Fruit fly (Drosophila melanogaster) S2 (cell line): ENCODE results near the gene Awh.

Experiments used
- CG8478 ChIP-seq: fragments of >200 bp; optimal IDR thresholded peaks from 2 replicates; lab custom pipeline; 2018
- CTCF ChIP-seq, 2 experiments: fragments of >200 bp; optimal IDR thresholded peaks; 2 replicates each; lab custom pipeline; 2018

DNA sequence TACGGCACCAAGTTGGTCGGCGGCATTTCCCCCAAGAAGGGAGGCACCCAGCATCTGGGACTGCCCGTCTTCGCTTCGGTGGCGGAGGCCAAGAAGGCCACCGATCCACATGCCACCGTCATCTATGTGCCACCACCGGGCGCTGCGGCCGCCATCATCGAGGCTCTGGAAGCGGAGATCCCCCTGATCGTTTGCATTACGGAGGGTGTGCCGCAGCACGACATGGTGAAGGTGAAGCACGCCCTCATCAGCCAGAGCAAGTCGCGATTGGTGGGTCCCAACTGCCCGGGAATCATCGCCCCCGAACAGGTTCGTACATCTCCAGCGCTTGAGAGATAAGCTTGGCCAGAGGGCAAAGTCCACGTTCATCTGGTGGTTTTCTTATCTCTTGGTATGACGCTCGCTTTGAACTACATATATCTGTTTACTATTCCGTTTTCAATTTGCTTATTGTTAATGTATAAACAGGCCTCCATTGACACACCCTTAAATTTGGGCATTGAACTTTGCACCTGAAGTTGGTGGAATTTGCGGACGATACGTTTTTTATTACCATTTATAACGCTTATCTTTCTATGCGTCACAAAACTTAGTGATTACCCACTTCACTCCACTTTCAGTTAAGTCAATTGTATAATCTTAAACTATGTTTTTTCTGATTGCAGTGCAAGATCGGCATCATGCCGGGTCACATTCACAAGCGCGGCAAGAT lies 29.1 kb upstream of the Awh start:
- no peak for TF ChIP-seq CG8478 (lab: Kevin White, UChicago)
- TF ChIP-seq CTCF (optimal IDR thresholded peaks at IDR 0.05; lab: Kevin White, UChicago) = no peak
